Fruit fly (Drosophila melanogaster) whole organism, pupa: ENCODE data around the gene beat-Ib.

ENCODE experiments used
- CG17806 ChIP-seq: fragments of 200-800 bp; sonication (Bioruptor generic); optimal IDR thresholded peaks from 2 replicates; lab custom pipeline; 2018; ENCODE audit warnings: missing biosample characterization, mild to moderate bottlenecking, missing genetic modification characterization, moderate library complexity
- CG4496 ChIP-seq: fragments of 200-800 bp; sonication (Bioruptor generic); IDR thresholded peaks from 3 replicates; pipeline ENCODE4 v1.3.6; 2022; ENCODE audit warnings: missing biosample characterization, missing genetic modification characterization
- CG8301 ChIP-seq: fragments of 200-800 bp; sonication (Bioruptor generic); optimal IDR thresholded peaks from 2 replicates; lab custom pipeline; 2018; ENCODE audit warnings: missing biosample characterization, mild to moderate bottlenecking, missing genetic modification characterization
- D1 ChIP-seq: fragments of 200-800 bp; sonication (Bioruptor generic); optimal IDR thresholded peaks from 2 replicates; lab custom pipeline; 2018; ENCODE audit warnings: missing biosample characterization, mild to moderate bottlenecking, missing genetic modification characterization, moderate library complexity
- Ets98B ChIP-seq: fragments of 200-800 bp; sonication (Bioruptor generic); IDR thresholded peaks from 2 replicates; pipeline ENCODE4 v1.3.6; 2022; ENCODE audit warnings: missing biosample characterization, missing genetic modification characterization
- Pif1A ChIP-seq: fragments of 200-800 bp; sonication (Bioruptor generic); optimal IDR thresholded peaks from 3 replicates; lab custom pipeline; 2016; ENCODE audit warnings: missing biosample characterization, missing genetic modification characterization
- Pif1B ChIP-seq: fragments of 200-800 bp; sonication (Bioruptor generic); optimal IDR thresholded peaks from 3 replicates; lab custom pipeline; 2016; ENCODE audit warnings: missing biosample characterization, missing genetic modification characterization
- rn ChIP-seq: fragments of 200-800 bp; sonication (Bioruptor generic); IDR thresholded peaks from 2 replicates; pipeline ENCODE4 v1.3.6; 2022; ENCODE audit warnings: missing biosample characterization, missing genetic modification characterization

beat-Ib gene

DNA sequence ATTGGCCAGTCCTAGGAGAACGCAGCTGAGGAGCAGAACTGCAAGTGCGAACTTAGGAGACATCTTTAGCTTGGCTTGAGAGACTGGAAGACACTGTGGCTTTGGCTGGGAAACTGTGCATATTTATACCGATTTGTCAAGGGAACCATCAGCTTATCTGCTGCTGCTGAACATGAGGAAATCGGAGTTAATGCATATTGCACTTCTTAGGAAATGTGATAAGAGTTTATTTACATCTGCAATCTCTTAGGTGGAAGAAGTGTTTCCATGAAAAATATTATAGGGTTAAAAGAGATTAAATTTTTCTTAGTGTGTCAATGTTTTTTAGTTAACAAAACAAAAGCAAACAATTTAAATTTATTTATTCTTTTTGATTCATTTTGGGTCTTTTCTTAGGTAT lies 96.9 kb downstream of the beat-Ib start, which contains the start of gene CG42792:
Gene CG42792 (minus strand): TSS at position 101 of the 400 bp plus-strand sequence.
- TF ChIP-seq Ets98B (GFP tag; lab: Robert Waterston, UW) (no peak), rn (no peak), CG17806 (tag; lab: Kevin White, UChicago) (no peak), Pif1B (GFP tag; lab: Kevin White, UChicago) (no peak), CG4496 (GFP tag; lab: Robert Waterston, UW) (no peak), Pif1A (no peak), D1 (tag; lab: Kevin White, UChicago) (no peak), CG8301 (no peak)
